Fruit fly (Drosophila melanogaster) whole organism, wandering third instar larva: ENCODE measurements around the gene Acbp3.

Source experiments
- Abd-B ChIP-seq: fragments of >200 bp; optimal IDR thresholded peaks from 2 replicates; lab custom pipeline; 2017; ENCODE audit warnings: missing biosample characterization, missing genetic modification characterization
- CG32264 ChIP-seq: fragments of 200-800 bp; sonication (Bioruptor generic); optimal IDR thresholded peaks from 2 replicates; lab custom pipeline; 2016; ENCODE audit warnings: missing biosample characterization, missing genetic modification characterization
- CG9705 ChIP-seq: fragments of 200-800 bp; sonication (Bioruptor generic); optimal IDR thresholded peaks from 2 replicates; lab custom pipeline; 2018; ENCODE audit warnings: missing biosample characterization, mild to moderate bottlenecking, missing genetic modification characterization
- CrebA ChIP-seq: fragments of 200-800 bp; sonication (Bioruptor generic); optimal IDR thresholded peaks from 2 replicates; lab custom pipeline; 2016; ENCODE audit warnings: missing biosample characterization, mild to moderate bottlenecking, missing genetic modification characterization, borderline replicate concordance
- Dfd ChIP-seq: fragments of >200 bp; optimal IDR thresholded peaks from 2 replicates; lab custom pipeline; 2017; ENCODE audit warnings: missing biosample characterization, missing genetic modification characterization
- Dif ChIP-seq: fragments of 200-275, 200-300 bp; sonication (Bioruptor generic); optimal IDR thresholded peaks from 2 replicates; lab custom pipeline; 2018; ENCODE audit warnings: missing biosample characterization, missing genetic modification characterization; ENCODE audit not compliant: partially characterized antibody
- GATAd ChIP-seq: sonication (Bioruptor generic); optimal IDR thresholded peaks from 2 replicates; lab custom pipeline; 2016; ENCODE audit warnings: missing biosample characterization, missing genetic modification characterization
- HLH106 ChIP-seq: fragments of 200-800 bp; optimal IDR thresholded peaks from 3 replicates; lab custom pipeline; 2019; ENCODE audit warnings: missing biosample characterization, mild to moderate bottlenecking, missing genetic modification characterization, moderate library complexity
- Hnf4 ChIP-seq: fragments of 200-800 bp; sonication (Bioruptor generic); optimal IDR thresholded peaks from 2 replicates; lab custom pipeline; 2016; ENCODE audit warnings: missing biosample characterization, mild to moderate bottlenecking, missing genetic modification characterization
- Hr78 ChIP-seq: fragments of >200 bp; optimal IDR thresholded peaks from 2 replicates; lab custom pipeline; 2017; ENCODE audit warnings: missing biosample characterization, missing genetic modification characterization
- Hr83 ChIP-seq: fragments of 200-300 bp; sonication (Bioruptor generic); optimal IDR thresholded peaks from 2 replicates; lab custom pipeline; 2016; ENCODE audit warnings: missing biosample characterization, mild to moderate bottlenecking, missing genetic modification characterization, moderate library complexity; ENCODE audit not compliant: poor library complexity, severe bottlenecking
- Jra ChIP-seq: sonication (Bioruptor generic); optimal IDR thresholded peaks from 2 replicates; lab custom pipeline; 2016; ENCODE audit warnings: missing biosample characterization, missing genetic modification characterization
- Mio ChIP-seq: sonication (Bioruptor generic); optimal IDR thresholded peaks from 2 replicates; lab custom pipeline; 2016; ENCODE audit warnings: missing biosample characterization, missing genetic modification characterization
- Myc ChIP-seq: fragments of >200 bp; optimal IDR thresholded peaks from 2 replicates; lab custom pipeline; 2017
- N ChIP-seq: fragments of >200 bp; optimal IDR thresholded peaks from 2 replicates; lab custom pipeline; 2018; ENCODE audit warnings: missing biosample characterization, missing external identifiers, missing genetic modification characterization
- OdsH ChIP-seq: fragments of 200-800 bp; sonication (Bioruptor generic); optimal IDR thresholded peaks from 2 replicates; lab custom pipeline; 2016; ENCODE audit warnings: missing biosample characterization, mild to moderate bottlenecking, missing genetic modification characterization
- Rel ChIP-seq, 2 experiments: fragments of 200-800 bp; sonication (Bioruptor generic) in 1 of 2; optimal IDR thresholded peaks; 2 replicates in 1 of 2; 3 replicates in 1 of 2; lab custom pipeline; 2016 to 2019; ENCODE audit warnings: mild to moderate bottlenecking in 2 of 2, missing biosample characterization in 2 of 2, missing genetic modification characterization in 2 of 2, moderate library complexity in 1 of 2
- Sp1 ChIP-seq: fragments of 200-800 bp; sonication (Bioruptor generic); optimal IDR thresholded peaks from 3 replicates; lab custom pipeline; 2019; ENCODE audit warnings: missing biosample characterization, mild to moderate bottlenecking, missing genetic modification characterization, moderate library complexity
- Vsx2 ChIP-seq: fragments of 200-300, 225-300 bp; sonication (Bioruptor generic); optimal IDR thresholded peaks from 2 replicates; lab custom pipeline; 2018; ENCODE audit warnings: missing biosample characterization, missing genetic modification characterization; ENCODE audit not compliant: partially characterized antibody
- br ChIP-seq: fragments of 200-800 bp; sonication (Bioruptor generic); optimal IDR thresholded peaks from 2 replicates; lab custom pipeline; 2016; ENCODE audit warnings: missing biosample characterization, missing genetic modification characterization
- brk ChIP-seq: fragments of 200-800 bp; sonication (Bioruptor generic); optimal IDR thresholded peaks from 2 replicates; lab custom pipeline; 2016; ENCODE audit warnings: missing biosample characterization, mild to moderate bottlenecking, missing genetic modification characterization
- dl ChIP-seq, 2 experiments: fragments of 175-275, 200-275 bp in 1 of 2; fragments of 200-275 bp in 1 of 2; sonication (Bioruptor generic); optimal IDR thresholded peaks; lab custom pipeline; 2018; ENCODE audit warnings: mild to moderate bottlenecking in 2 of 2, missing biosample characterization in 2 of 2, missing genetic modification characterization in 2 of 2, moderate library complexity in 2 of 2; ENCODE audit not compliant: partially characterized antibody in 2 of 2, insufficient read depth in 1 of 2
- dmrt93B ChIP-seq: fragments of 200-800 bp; sonication (Bioruptor generic); optimal IDR thresholded peaks from 2 replicates; lab custom pipeline; 2018; ENCODE audit warnings: missing biosample characterization, mild to moderate bottlenecking, missing genetic modification characterization
- dsf ChIP-seq: sonication (Bioruptor generic); optimal IDR thresholded peaks from 2 replicates; lab custom pipeline; 2016; ENCODE audit warnings: missing biosample characterization, missing genetic modification characterization, borderline replicate concordance
- ey ChIP-seq: fragments of 200-800 bp; sonication (Bioruptor generic); optimal IDR thresholded peaks from 2 replicates; lab custom pipeline; 2016; ENCODE audit warnings: missing biosample characterization, missing genetic modification characterization
- foxo ChIP-seq, 2 experiments: fragments of 200-800 bp; sonication (Bioruptor generic); optimal IDR thresholded peaks; 2 replicates in 1 of 2; 3 replicates in 1 of 2; lab custom pipeline; 2016 to 2017; ENCODE audit warnings: missing biosample characterization in 2 of 2, missing genetic modification characterization in 2 of 2
- fru ChIP-seq: fragments of 200-800 bp; sonication (Bioruptor generic); optimal IDR thresholded peaks from 3 replicates; lab custom pipeline; 2016; ENCODE audit warnings: missing biosample characterization, mild to moderate bottlenecking, missing genetic modification characterization
- h ChIP-seq: fragments of 200-800 bp; sonication (Bioruptor generic); optimal IDR thresholded peaks from 3 replicates; lab custom pipeline; 2016; ENCODE audit warnings: missing biosample characterization, mild to moderate bottlenecking, missing genetic modification characterization
- jim ChIP-seq: fragments of 175-275, 200-325 bp; sonication (Bioruptor generic); optimal IDR thresholded peaks from 2 replicates; lab custom pipeline; 2016; ENCODE audit warnings: missing biosample characterization, mild to moderate bottlenecking, missing genetic modification characterization
- lola ChIP-seq: fragments of >200 bp; optimal IDR thresholded peaks from 2 replicates; lab custom pipeline; 2017; ENCODE audit warnings: missing biosample characterization, missing genetic modification characterization
- psq ChIP-seq: fragments of 200-800 bp; sonication (Bioruptor generic); optimal IDR thresholded peaks from 3 replicates; lab custom pipeline; 2017; ENCODE audit warnings: missing biosample characterization, mild to moderate bottlenecking, missing genetic modification characterization, moderate library complexity
- rgr ChIP-seq: fragments of 200-800 bp; sonication (Bioruptor generic); optimal IDR thresholded peaks from 3 replicates; lab custom pipeline; 2016; ENCODE audit warnings: missing biosample characterization, mild to moderate bottlenecking, missing genetic modification characterization
- sage ChIP-seq: fragments of 200-800 bp; sonication (Bioruptor generic); optimal IDR thresholded peaks from 2 replicates; lab custom pipeline; 2016; ENCODE audit warnings: missing biosample characterization, mild to moderate bottlenecking, missing genetic modification characterization
- sv ChIP-seq: fragments of 200-800 bp; sonication (Bioruptor generic); optimal IDR thresholded peaks from 3 replicates; lab custom pipeline; 2016; ENCODE audit warnings: missing biosample characterization, missing genetic modification characterization
- tai ChIP-seq: sonication (Bioruptor generic); optimal IDR thresholded peaks from 2 replicates; lab custom pipeline; 2016; ENCODE audit warnings: missing biosample characterization, missing genetic modification characterization
- usp ChIP-seq: fragments of >200 bp; optimal IDR thresholded peaks from 2 replicates; lab custom pipeline; 2017; ENCODE audit warnings: missing biosample characterization, missing genetic modification characterization
- woc ChIP-seq: sonication (Bioruptor generic); optimal IDR thresholded peaks from 2 replicates; lab custom pipeline; 2016; ENCODE audit warnings: missing biosample characterization, mild to moderate bottlenecking, missing genetic modification characterization

Gene Acbp3

DNA sequence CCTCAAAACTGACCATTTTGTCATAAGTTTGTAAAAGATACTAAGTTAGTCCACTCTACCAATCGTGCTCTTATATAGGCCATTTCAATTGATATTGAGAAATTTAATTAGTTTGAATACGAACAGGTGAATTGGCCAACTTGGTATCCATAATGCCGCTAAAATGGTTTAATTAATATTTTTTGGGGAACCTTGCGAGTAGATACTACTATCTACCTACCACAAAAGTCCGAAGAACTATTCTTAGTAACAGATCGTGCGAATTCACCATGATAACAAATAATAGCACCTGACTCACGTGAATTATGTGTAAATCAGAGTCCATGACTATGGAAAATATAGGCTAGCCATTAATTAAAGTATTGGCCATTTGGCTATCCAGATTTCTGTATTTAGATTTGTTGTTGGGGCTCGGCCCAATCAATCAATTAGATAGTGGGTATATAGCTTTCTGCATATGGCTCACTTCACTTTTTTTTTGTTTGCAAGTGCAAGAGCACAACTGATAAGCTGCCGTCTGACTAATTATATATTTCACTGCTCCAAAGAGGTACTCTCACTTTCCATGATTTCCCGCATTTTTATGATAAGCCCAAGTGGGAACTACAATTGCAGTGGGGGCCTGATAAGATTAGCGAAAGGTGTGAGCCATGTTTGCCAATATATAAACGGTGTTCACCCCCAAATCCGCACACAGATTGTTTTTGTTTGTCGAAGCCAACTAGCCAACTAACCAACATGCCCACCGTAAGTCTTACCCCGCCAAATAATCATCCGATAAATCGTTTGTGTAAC lies 2.3 kb upstream of the Acbp3 start, which contains the start of the genes Acbp4 and Acbp6:
TSS of gene Acbp4 (minus strand) at position 51 of the 795 bp plus-strand sequence.
TSS of gene Acbp6 (plus strand) at position 690 of the 795 bp plus-strand sequence.
- no peak for TF ChIP-seq woc (GFP tag; lab: Kevin White, UChicago)
- no peak for TF ChIP-seq Rel (GFP tag; optimal IDR thresholded peaks at IDR 0.05; lab: Kevin White, UChicago)
- peak; percentile 55 for TF ChIP-seq Rel (tag; optimal IDR thresholded peaks at IDR 0.05; lab: Kevin White, UChicago)

DNA sequence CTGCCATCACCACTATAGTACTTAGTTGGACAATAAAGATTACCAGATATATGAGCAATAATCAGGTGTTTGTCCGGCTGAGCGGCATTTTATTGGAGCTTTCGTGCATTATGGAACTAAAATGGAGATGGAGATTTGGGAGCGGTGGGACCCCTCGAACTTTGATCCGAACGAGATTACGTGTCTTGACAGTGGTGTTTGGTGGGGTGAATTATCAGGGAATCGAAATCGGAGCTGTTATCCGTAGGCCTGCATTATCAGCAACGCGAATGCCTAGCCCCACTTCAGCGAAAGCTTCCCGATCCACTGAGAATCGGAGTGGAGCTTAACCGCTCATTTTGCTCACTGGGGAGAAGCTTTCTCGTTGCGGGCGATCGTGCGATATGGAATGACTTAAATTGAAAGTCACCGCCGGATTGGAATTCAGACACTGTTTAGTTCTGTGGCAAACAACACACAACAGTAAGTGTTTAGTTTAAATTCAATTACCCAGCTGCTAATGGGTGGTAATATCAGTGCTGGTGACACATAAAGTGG lies 841 bp downstream of the Acbp3 start, which contains the start of gene Acbp2:
TSS of gene Acbp2 (plus strand) at position 417 of the 537 bp plus-strand sequence.
- TF ChIP-seq CrebA: peak; percentile 30
- peak; percentile 15 for TF ChIP-seq h (GFP tag; lab: Kevin White, UChicago)
- no peak for TF ChIP-seq Abd-B (GFP tag; lab: Kevin White, UChicago)
- peak in 1 of 2 experiments; percentile 30 for TF ChIP-seq dl (GFP tag; optimal IDR thresholded peaks at IDR 0.05; lab: Kevin White, UChicago; ENCODE audit: insufficient read depth in 1 of 2, partially characterized antibody in 2 of 2)

DNA sequence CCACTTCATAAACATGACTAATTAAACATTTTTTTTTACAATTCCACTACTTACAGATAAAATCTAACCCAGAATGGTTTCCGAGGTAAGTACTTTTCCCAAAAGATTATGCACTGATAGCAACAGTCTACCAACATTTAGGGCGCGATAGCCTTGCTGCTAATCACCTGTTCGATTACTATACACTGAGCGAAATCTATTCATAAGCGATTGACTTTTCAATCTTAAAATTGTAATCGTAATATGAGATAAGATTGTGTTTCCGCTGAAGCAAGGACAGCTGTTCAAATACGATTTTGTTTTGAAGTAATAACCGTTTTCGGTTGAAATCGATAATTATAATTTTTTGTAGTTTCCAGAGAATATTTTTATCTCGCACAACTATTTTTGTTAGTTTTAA lies 1.9 kb downstream of the Acbp3 start:
- peak; percentile 20 for TF ChIP-seq fru (GFP tag; lab: Kevin White, UChicago)
- TF ChIP-seq N (GFP tag; lab: Kevin White, UChicago): no peak
- TF ChIP-seq, all 38 proteins: peak for 1

DNA sequence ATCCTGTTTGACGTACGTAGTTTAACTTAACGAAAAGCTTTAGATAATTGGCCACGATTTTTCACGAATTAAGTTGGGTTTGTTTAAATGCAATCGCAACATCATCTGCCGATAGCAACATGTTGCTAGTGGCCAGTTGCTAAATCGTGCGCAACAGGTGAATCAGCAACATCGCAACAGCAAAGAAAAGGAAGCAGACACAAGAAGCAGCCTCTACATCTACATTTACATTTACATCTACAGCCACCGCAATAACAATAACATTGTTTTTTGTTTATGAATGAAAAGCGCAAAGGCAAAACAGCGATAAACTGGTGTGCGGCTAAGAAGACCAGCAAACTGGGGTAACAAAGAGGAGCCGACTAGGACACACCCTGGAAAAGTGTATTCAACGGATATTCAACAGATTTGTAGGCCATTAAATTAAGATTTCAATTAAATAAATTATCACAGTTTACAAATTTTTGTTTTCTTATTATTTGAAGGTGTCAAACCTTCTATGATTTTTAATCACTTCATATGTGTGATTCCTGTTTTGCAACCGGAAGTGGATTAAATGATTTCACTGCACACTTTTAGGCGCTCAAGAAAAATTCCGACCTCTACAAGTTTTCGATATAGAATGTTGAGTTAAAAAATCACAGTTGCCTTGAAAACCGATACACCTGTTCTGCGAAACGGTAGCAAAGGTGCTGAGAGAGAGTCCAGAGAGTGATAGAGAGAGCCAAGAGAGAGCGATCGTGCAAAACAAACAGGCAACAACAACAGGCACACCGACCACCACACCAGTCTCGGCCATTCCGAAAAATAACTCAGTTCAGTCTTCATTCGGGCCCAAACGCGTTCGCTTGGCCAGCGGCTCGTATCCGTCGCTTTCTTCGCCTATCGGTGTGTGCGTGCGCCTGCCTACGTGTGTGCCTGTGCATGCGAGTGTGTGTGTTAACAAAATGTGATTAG lies 3.3 kb downstream of the Acbp3 start, which contains the start of gene melt:
TSS of gene melt (plus strand) at position 818 of the 957 bp plus-strand sequence.
- peak; percentile 89 for TF ChIP-seq Sp1 (GFP tag; lab: Kevin White, UChicago)
- TF ChIP-seq N (GFP tag; lab: Kevin White, UChicago): no peak
- peak; percentile 88 for TF ChIP-seq sv (GFP tag; lab: Kevin White, UChicago)
- peak; percentile 72 for TF ChIP-seq Hnf4 (GFP tag; lab: Kevin White, UChicago)
- TF ChIP-seq jim (GFP tag; lab: Kevin White, UChicago): peak; percentile 65
- TF ChIP-seq rgr (GFP tag; lab: Kevin White, UChicago): peak; percentile 85
- TF ChIP-seq Abd-B (GFP tag; lab: Kevin White, UChicago): no peak
- TF ChIP-seq HLH106: peak; percentile 88
- TF ChIP-seq fru (GFP tag; lab: Kevin White, UChicago): peak; percentile 89
- TF ChIP-seq Hr78 (GFP tag; lab: Kevin White, UChicago): no peak
- TF ChIP-seq OdsH: peak; percentile 87
- peak; percentile 67 for TF ChIP-seq brk (GFP tag; lab: Kevin White, UChicago)
- TF ChIP-seq Dfd: peak; percentile 40
- TF ChIP-seq usp (GFP tag; lab: Kevin White, UChicago): no peak
- TF ChIP-seq Dif (GFP tag; lab: Kevin White, UChicago): peak; percentile 92
- peak; percentile 93 for TF ChIP-seq br
- TF ChIP-seq Hr83: peak; percentile 86
- TF ChIP-seq lola (GFP tag; lab: Kevin White, UChicago): no peak
- TF ChIP-seq Vsx2 (GFP tag; lab: Kevin White, UChicago): peak; percentile 81
- no peak for TF ChIP-seq tai (GFP tag; lab: Kevin White, UChicago)
- TF ChIP-seq CG9705: peak; percentile 86
- TF ChIP-seq Rel (GFP tag; optimal IDR thresholded peaks at IDR 0.05; lab: Kevin White, UChicago): no peak
- TF ChIP-seq Rel (tag; optimal IDR thresholded peaks at IDR 0.05; lab: Kevin White, UChicago): peak; percentile 48
- TF ChIP-seq ey (GFP tag; lab: Kevin White, UChicago): peak; percentile 90
- TF ChIP-seq Mio: peak; percentile 2
- TF ChIP-seq CG32264: peak; percentile 52
- peak; percentile 49 for TF ChIP-seq Jra (GFP tag; lab: Kevin White, UChicago)
- peak; percentile 98 for TF ChIP-seq woc (GFP tag; lab: Kevin White, UChicago)
- TF ChIP-seq dmrt93B: peak; percentile 87
- peak; percentile 73 for TF ChIP-seq dsf
- no peak for TF ChIP-seq GATAd (GFP tag; lab: Kevin White, UChicago)
- peak; percentile 12 for TF ChIP-seq Myc
- TF ChIP-seq dl (GFP tag; optimal IDR thresholded peaks at IDR 0.05; lab: Kevin White, UChicago; ENCODE audit: insufficient read depth in 1 of 2, partially characterized antibody in 2 of 2): peak; percentile 72 to 81
- TF ChIP-seq CrebA: no peak
- TF ChIP-seq h (GFP tag; lab: Kevin White, UChicago): peak; percentile 89
- TF ChIP-seq foxo (GFP tag; optimal IDR thresholded peaks at IDR 0.05; lab: Kevin White, UChicago): peak in 1 of 2 experiments; percentile 90
- TF ChIP-seq sage (GFP tag; lab: Kevin White, UChicago): peak; percentile 42
- peak; percentile 99 for TF ChIP-seq psq (GFP tag; lab: Kevin White, UChicago)
